Fruit fly (Drosophila melanogaster) whole organism, embryonic: Measurements from ENCODE around the gene CG44271.

Experiments
- Atf6 ChIP-seq: fragments of 200-800 bp; sonication (Bioruptor generic); IDR thresholded peaks from 2 replicates; pipeline ENCODE4 v1.3.6; 2022; ENCODE audit warnings: missing biosample characterization, missing genetic modification characterization
- BEAF-32 ChIP-seq: fragments of 200-800 bp; sonication (Bioruptor generic); optimal IDR thresholded peaks from 3 replicates; lab custom pipeline; 2017; ENCODE audit warnings: missing biosample characterization, missing genetic modification characterization, mild to moderate bottlenecking, moderate library complexity, missing genetic modification reagents
- Bdp1 ChIP-seq: fragments of 200-800 bp; sonication (Bioruptor generic); optimal IDR thresholded peaks from 3 replicates; lab custom pipeline; 2016; ENCODE audit warnings: missing biosample characterization, missing genetic modification characterization
- Bgb ChIP-seq: fragments of 200-800 bp; sonication (Bioruptor generic); IDR thresholded peaks from 2 replicates; pipeline ENCODE4 v1.3.6; 2022; ENCODE audit warnings: missing biosample characterization, missing genetic modification characterization; ENCODE audit not compliant: partially characterized antibody
- CG10209 ChIP-seq: fragments of 200-800 bp; sonication (Bioruptor generic); optimal IDR thresholded peaks from 3 replicates; lab custom pipeline; 2017; ENCODE audit warnings: missing biosample characterization, mild to moderate bottlenecking, missing genetic modification characterization, missing genetic modification reagents
- CG10462 ChIP-seq: fragments of 200-800 bp; sonication (Bioruptor generic); optimal IDR thresholded peaks from 2 replicates; lab custom pipeline; 2016; ENCODE audit warnings: missing biosample characterization, missing genetic modification characterization
- CG12104 ChIP-seq: fragments of 200-800 bp; sonication (Bioruptor generic); optimal IDR thresholded peaks from 3 replicates; lab custom pipeline; 2016; ENCODE audit warnings: missing biosample characterization, missing genetic modification characterization
- CG12769 ChIP-seq: fragments of 200-800 bp; sonication (Bioruptor generic); optimal IDR thresholded peaks from 2 replicates; lab custom pipeline; 2019; ENCODE audit warnings: missing biosample characterization, mild to moderate bottlenecking, missing genetic modification characterization, moderate library complexity
- CG13287 ChIP-seq: fragments of 200-800 bp; sonication (Bioruptor generic); IDR thresholded peaks from 2 replicates; pipeline ENCODE4 v1.3.6; 2022; ENCODE audit warnings: missing biosample characterization, missing genetic modification characterization; ENCODE audit not compliant: partially characterized antibody
- CG15514 ChIP-seq: fragments of 200-800 bp; sonication (Bioruptor generic); optimal IDR thresholded peaks from 3 replicates; lab custom pipeline; 2017; ENCODE audit warnings: missing biosample characterization, missing genetic modification characterization, mild to moderate bottlenecking, moderate library complexity, missing genetic modification reagents
- CG16813 ChIP-seq: fragments of 200-800 bp; sonication (Bioruptor generic); IDR thresholded peaks from 3 replicates; pipeline ENCODE4 v1.3.6; 2022; ENCODE audit warnings: missing biosample characterization, missing genetic modification characterization; ENCODE audit not compliant: partially characterized antibody
- CG2129 ChIP-seq: fragments of 200-800 bp; sonication (Bioruptor generic); IDR thresholded peaks from 2 replicates; pipeline ENCODE4 v1.3.6; 2022; ENCODE audit warnings: missing biosample characterization, missing genetic modification characterization; ENCODE audit not compliant: partially characterized antibody
- CG32767 ChIP-seq: fragments of 200-800 bp; sonication (Bioruptor generic); IDR thresholded peaks from 2 replicates; pipeline ENCODE4 v1.3.6; 2022; ENCODE audit warnings: missing biosample characterization, missing genetic modification characterization
- CG3847 ChIP-seq: fragments of 200-800 bp; sonication (Bioruptor generic); IDR thresholded peaks from 2 replicates; pipeline ENCODE4 v1.3.6; 2022; ENCODE audit warnings: missing biosample characterization, missing genetic modification characterization
- CG5953 ChIP-seq: fragments of 200-800 bp; sonication (Bioruptor generic); IDR thresholded peaks from 2 replicates; pipeline ENCODE4 v1.3.6; 2022; ENCODE audit warnings: missing biosample characterization, missing genetic modification characterization
- D19A ChIP-seq: fragments of 200-800 bp; optimal IDR thresholded peaks from 3 replicates; lab custom pipeline; 2019; ENCODE audit warnings: missing biosample characterization, mild to moderate bottlenecking, missing genetic modification characterization, moderate library complexity
- D19B ChIP-seq: fragments of 200-800 bp; sonication (Bioruptor generic); optimal IDR thresholded peaks from 2 replicates; lab custom pipeline; 2017; ENCODE audit warnings: missing biosample characterization, mild to moderate bottlenecking, missing genetic modification characterization
- Deaf1 ChIP-seq: fragments of 200-800 bp; optimal IDR thresholded peaks from 3 replicates; lab custom pipeline; 2019; ENCODE audit warnings: missing biosample characterization, mild to moderate bottlenecking, missing genetic modification characterization, moderate library complexity
- Dll ChIP-seq: fragments of 200-800 bp; sonication (Bioruptor generic); IDR thresholded peaks from 4 replicates; pipeline ENCODE4 v1.3.6; 2022; ENCODE audit warnings: missing biosample characterization, missing genetic modification characterization; ENCODE audit not compliant: partially characterized antibody
- Doc3 ChIP-seq: fragments of 200-800 bp; sonication (Bioruptor generic); IDR thresholded peaks from 3 replicates; pipeline ENCODE4 v1.3.6; 2022; ENCODE audit warnings: missing biosample characterization, missing genetic modification characterization; ENCODE audit not compliant: partially characterized antibody
- Dref ChIP-seq: fragments of 200-800 bp; sonication (Bioruptor generic); IDR thresholded peaks from 2 replicates; pipeline ENCODE4 v1.3.6; 2022; ENCODE audit warnings: missing biosample characterization, missing genetic modification characterization
- HLH4C ChIP-seq: fragments of 200-800 bp; sonication (Bioruptor generic); IDR thresholded peaks from 3 replicates; pipeline ENCODE4 v1.3.6; 2022; ENCODE audit warnings: missing biosample characterization, missing genetic modification characterization; ENCODE audit not compliant: partially characterized antibody
- Kr ChIP-seq: fragments of 200-800 bp; sonication (Bioruptor generic); optimal IDR thresholded peaks from 2 replicates; lab custom pipeline; 2017; ENCODE audit warnings: missing biosample characterization, mild to moderate bottlenecking, missing genetic modification characterization
- NC2β ChIP-seq: fragments of 200-800 bp; sonication (Bioruptor generic); optimal IDR thresholded peaks from 2 replicates; lab custom pipeline; 2016; ENCODE audit warnings: missing biosample characterization, missing genetic modification characterization
- Rfx ChIP-seq: fragments of 200-800 bp; sonication (Bioruptor generic); IDR thresholded peaks from 2 replicates; pipeline ENCODE4 v1.3.6; 2022; ENCODE audit warnings: missing biosample characterization, missing genetic modification characterization
- Scr ChIP-seq: fragments of 200-800 bp; sonication (Bioruptor generic); IDR thresholded peaks from 2 replicates; pipeline ENCODE4 v1.3.6; 2022; ENCODE audit warnings: missing biosample characterization, missing genetic modification characterization; ENCODE audit not compliant: partially characterized antibody
- cato ChIP-seq: fragments of 200-800 bp; sonication (Bioruptor generic); optimal IDR thresholded peaks from 2 replicates; lab custom pipeline; 2016; ENCODE audit warnings: missing biosample characterization, missing genetic modification characterization, borderline replicate concordance
- ci ChIP-seq: fragments of 200-800 bp; sonication (Bioruptor generic); IDR thresholded peaks from 3 replicates; pipeline ENCODE4 v1.3.6; 2022; ENCODE audit warnings: missing biosample characterization, missing genetic modification characterization
- crol ChIP-seq: fragments of 200-800 bp; sonication (Bioruptor generic); IDR thresholded peaks from 2 replicates; pipeline ENCODE4 v1.3.6; 2022; ENCODE audit warnings: missing biosample characterization, missing genetic modification characterization
- crp ChIP-seq, 2 experiments: fragments of 200-800 bp; sonication (Bioruptor generic); optimal IDR thresholded peaks; 2 replicates in 1 of 2; 3 replicates in 1 of 2; lab custom pipeline; 2017; ENCODE audit warnings: missing biosample characterization in 2 of 2, missing genetic modification characterization in 2 of 2, mild to moderate bottlenecking in 1 of 2, moderate library complexity in 1 of 2
- ftz-f1 ChIP-seq: fragments of 200-800 bp; sonication (Bioruptor generic); optimal IDR thresholded peaks from 2 replicates; lab custom pipeline; 2016; ENCODE audit warnings: missing biosample characterization, missing genetic modification characterization
- hbn ChIP-seq: fragments of 200-800 bp; sonication (Bioruptor generic); IDR thresholded peaks from 2 replicates; pipeline ENCODE4 v1.3.6; 2022; ENCODE audit warnings: missing biosample characterization, missing genetic modification characterization; ENCODE audit not compliant: partially characterized antibody
- hth ChIP-seq: fragments of >200 bp; optimal IDR thresholded peaks from 2 replicates; lab custom pipeline; 2017; ENCODE audit warnings: inconsistent platforms
- inv ChIP-seq: fragments of 200-800 bp; sonication (Bioruptor generic); IDR thresholded peaks from 2 replicates; pipeline ENCODE4 v1.3.6; 2022; ENCODE audit warnings: missing biosample characterization, missing genetic modification characterization; ENCODE audit not compliant: partially characterized antibody
- knrl ChIP-seq: fragments of 200-800 bp; sonication (Bioruptor generic); IDR thresholded peaks from 3 replicates; pipeline ENCODE4 v1.3.6; 2022; ENCODE audit warnings: missing biosample characterization, missing genetic modification characterization; ENCODE audit not compliant: partially characterized antibody
- prd ChIP-seq, 3 experiments: fragments of >200 bp in 2 of 3; fragments of 200-800 bp in 1 of 3; sonication (Bioruptor generic) in 1 of 3; optimal IDR thresholded peaks in 2 of 3; IDR thresholded peaks in 1 of 3; 2 replicates in 2 of 3; 3 replicates in 1 of 3; pipeline versions ENCODE4 v1.3.6 to Lab custom; 2017 to 2022; ENCODE audit warnings: missing biosample characterization in 1 of 3, missing genetic modification characterization in 1 of 3
- pzg ChIP-seq: fragments of 200-800 bp; sonication (Bioruptor generic); optimal IDR thresholded peaks from 3 replicates; lab custom pipeline; 2018; ENCODE audit warnings: missing biosample characterization, mild to moderate bottlenecking, missing genetic modification characterization, moderate library complexity
- row ChIP-seq: fragments of 200-800 bp; sonication (Bioruptor generic); IDR thresholded peaks from 3 replicates; pipeline ENCODE4 v1.3.6; 2022; ENCODE audit warnings: missing biosample characterization, missing genetic modification characterization
- sisA ChIP-seq: fragments of 200-800 bp; sonication (Bioruptor generic); IDR thresholded peaks from 2 replicates; pipeline ENCODE4 v1.3.6; 2022; ENCODE audit warnings: missing biosample characterization, missing genetic modification characterization
- sna ChIP-seq: fragments of 200-800 bp; sonication (Bioruptor generic); IDR thresholded peaks from 2 replicates; pipeline ENCODE4 v1.3.6; 2022; ENCODE audit warnings: missing biosample characterization, missing genetic modification characterization; ENCODE audit not compliant: partially characterized antibody
- sob ChIP-seq: fragments of 200-800 bp; sonication (Bioruptor generic); IDR thresholded peaks from 2 replicates; pipeline ENCODE4 v1.3.6; 2022; ENCODE audit warnings: missing biosample characterization, missing genetic modification characterization
- sr ChIP-seq: fragments of 200-800 bp; sonication (Bioruptor generic); IDR thresholded peaks from 3 replicates; pipeline ENCODE4 v1.3.6; 2022; ENCODE audit warnings: missing biosample characterization, missing genetic modification characterization
- ssp ChIP-seq: fragments of 200-800 bp; sonication (Bioruptor generic); IDR thresholded peaks from 2 replicates; pipeline ENCODE4 v1.3.6; 2022; ENCODE audit warnings: missing biosample characterization, missing genetic modification characterization
- unc-4 ChIP-seq: fragments of 200-800 bp; sonication (Bioruptor generic); IDR thresholded peaks from 2 replicates; pipeline ENCODE4 v1.3.6; 2022; ENCODE audit warnings: missing biosample characterization, missing genetic modification characterization; ENCODE audit not compliant: partially characterized antibody
- zen2 ChIP-seq: fragments of 200-800 bp; sonication (Bioruptor generic); IDR thresholded peaks from 3 replicates; pipeline ENCODE4 v1.3.6; 2022; ENCODE audit warnings: missing biosample characterization, missing genetic modification characterization; ENCODE audit not compliant: partially characterized antibody

CG44271 gene

dm6 chr2L:6774853-6775252 lies 27.1 kb upstream of the CG44271 start:
- TF ChIP-seq sr (GFP tag; lab: Robert Waterston, UW) (0 out of 3 replicates have a peak, but pooled peaks have one; percentile 34), crol (GFP tag; lab: Robert Waterston, UW) (peak; percentile 62), CG5953 (GFP tag; lab: Robert Waterston, UW) (no peak), sna (GFP tag; lab: Robert Waterston, UW) (peak; percentile 46; the same call in 1 of the 2 replicates), zen2 (GFP tag; lab: Robert Waterston, UW) (peak; percentile 48; the same call in 1 of the 3 replicates), Kr (GFP tag; lab: Kevin White, UChicago) (no peak), Bdp1 (GFP tag; lab: Kevin White, UChicago) (no peak), prd (optimal IDR thresholded peaks at IDR 0.05; lab: Kevin White, UChicago) (no peak), prd (GFP tag; IDR thresholded peaks at IDR 0.05; lab: Robert Waterston, UW) (peak; percentile 34; the same call in 1 of the 3 replicates), CG16813 (GFP tag; lab: Robert Waterston, UW) (peak; percentile 55; the same call in 2 of the 3 replicates), row (GFP tag; lab: Robert Waterston, UW) (peak; percentile 73), Dll (GFP tag; lab: Robert Waterston, UW) (peak; percentile 84), Doc3 (GFP tag; lab: Robert Waterston, UW) (peak; percentile 70), HLH4C (GFP tag; lab: Robert Waterston, UW) (0 out of 3 replicates have a peak, but pooled peaks have one; percentile 34), Atf6 (GFP tag; lab: Robert Waterston, UW) (no peak), ci (no peak), CG3847 (GFP tag; lab: Robert Waterston, UW) (0 out of 2 replicates have a peak, but pooled peaks have one; percentile 15), Deaf1 (tag; lab: Kevin White, UChicago) (no peak), CG2129 (GFP tag; lab: Robert Waterston, UW) (peak; percentile 28; the same call in 1 of the 2 replicates), inv (GFP tag; lab: Robert Waterston, UW) (0 out of 2 replicates have a peak, but pooled peaks have one; percentile 11), unc-4 (GFP tag; lab: Robert Waterston, UW) (peak; percentile 68), knrl (GFP tag; lab: Robert Waterston, UW) (peak; percentile 60; the same call in 2 of the 3 replicates), sob (0 out of 2 replicates have a peak, but pooled peaks have one; percentile 18), BEAF-32 (GFP tag; lab: Kevin White, UChicago) (peak; percentile 53), Bgb (GFP tag; lab: Robert Waterston, UW) (peak; percentile 34; the same call in 1 of the 2 replicates), ssp (0 out of 2 replicates have a peak, but pooled peaks have one; percentile 12), sisA (GFP tag; lab: Robert Waterston, UW) (no peak), Scr (GFP tag; lab: Robert Waterston, UW) (peak; percentile 65), CG13287 (GFP tag; lab: Robert Waterston, UW) (peak; percentile 66)

- TF ChIP-seq crp (GFP tag; optimal IDR thresholded peaks at IDR 0.05; lab: Kevin White, UChicago) (peak in 1 of 2 experiments; percentile 76), Rfx (GFP tag; lab: Robert Waterston, UW) (peak; percentile 22; the same call in 1 of the 2 replicates), Bgb (GFP tag; lab: Robert Waterston, UW) (peak; percentile 49; the same call in 1 of the 2 replicates), CG12104 (no peak), hth (lab: Kevin White, UChicago) (no peak), hbn (GFP tag; lab: Robert Waterston, UW) (0 out of 2 replicates have a peak, but pooled peaks have one; percentile 15), NC2β (GFP tag; lab: Kevin White, UChicago) (no peak), ftz-f1 (GFP tag; lab: Kevin White, UChicago) (peak; percentile 55), unc-4 (GFP tag; lab: Robert Waterston, UW) (peak; percentile 42; the same call in 1 of the 2 replicates), Dref (GFP tag; lab: Robert Waterston, UW) (0 out of 2 replicates have a peak, but pooled peaks have one; percentile 30), CG12769 (tag; lab: Kevin White, UChicago) (peak; percentile 60), D19A (tag; lab: Kevin White, UChicago) (no peak), CG32767 (0 out of 2 replicates have a peak, but pooled peaks have one; percentile 7), BEAF-32 (GFP tag; lab: Kevin White, UChicago) (peak; percentile 12), CG10209 (GFP tag; lab: Kevin White, UChicago) (no peak), CG10462 (GFP tag; lab: Kevin White, UChicago) (no peak), D19B (no peak), CG15514 (peak; percentile 20), sna (GFP tag; lab: Robert Waterston, UW) (0 out of 2 replicates have a peak, but pooled peaks have one; percentile 28), pzg (GFP tag; lab: Kevin White, UChicago) (peak; percentile 24), cato (GFP tag; lab: Kevin White, UChicago) (no peak), ci (0 out of 3 replicates have a peak, but pooled peaks have one; percentile 16)
Measured at dm6 chr2L:6773645-6774044, 25.9 kb upstream of the CG44271 start, which contains the start of gene CG17378. Gene CG17378 (plus strand): TSS chr2L:6774041.
